Worm (Caenorhabditis elegans): ENCODE measurements around the gene srx-129.

srx-129 gene

ce11 chrV:13833951-13834350 lies at the start of gene srx-129:
TSS of gene srx-129 (plus strand) at chrV:13834251.
- TF ChIP-seq sox-2 (GFP tag; IDR thresholded peaks at IDR 0.05) (no peak), ttx-3 (tag; optimal IDR thresholded peaks at IDR 0.05) (no peak), ets-4 (tag; optimal IDR thresholded peaks at IDR 0.05) (no peak), ceh-31 (tag; optimal IDR thresholded peaks at IDR 0.05) (no peak), C38D4.7 (GFP tag; optimal IDR thresholded peaks at IDR 0.05) (no peak), F13H6.1 (tag; optimal IDR thresholded peaks at IDR 0.05) (no peak), nhr-11 (tag; optimal IDR thresholded peaks at IDR 0.05) (no peak)

- no peak for TF ChIP-seq ets-4 (tag; optimal IDR thresholded peaks at IDR 0.05)
Measured at ce11 chrV:13785767-13786166, 48.3 kb upstream of the srx-129 start.

DNA sequence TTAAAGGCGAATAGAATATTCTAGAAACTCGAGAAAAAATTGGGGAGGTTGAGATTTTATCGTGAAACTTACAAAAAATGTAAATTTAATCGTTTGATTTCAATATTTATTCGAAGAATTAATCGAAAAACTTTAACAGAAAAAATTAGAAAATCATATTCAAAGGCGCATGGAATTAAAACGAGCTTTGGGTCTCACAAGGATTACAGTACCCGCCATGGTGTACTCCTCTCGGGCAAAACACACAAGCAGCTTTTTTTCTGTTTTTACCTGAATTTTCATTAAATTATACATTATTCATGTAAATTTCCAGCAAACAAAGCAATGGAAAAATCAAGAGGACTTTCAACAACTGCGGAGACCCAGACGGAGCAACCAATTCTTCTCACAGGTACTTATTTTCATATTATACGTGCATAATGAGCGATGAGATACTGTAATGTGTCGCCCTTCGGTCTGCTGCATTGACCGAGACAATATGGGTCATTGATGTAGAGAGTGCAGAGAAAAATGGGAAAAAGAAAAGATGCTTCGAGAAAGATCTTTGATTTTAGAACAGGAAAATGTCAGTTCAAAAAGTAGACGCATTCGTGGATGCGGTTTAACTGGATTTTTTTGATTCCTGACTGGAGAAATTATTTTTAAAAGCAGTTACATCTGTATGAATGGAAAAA lies 46.7 kb upstream of the srx-129 start, which contains the start of the genes F53C11.4 and F53C11.5:
TSS of gene F53C11.4 (minus strand) at position 128 of the 674 bp plus-strand sequence.
TSS of gene F53C11.5 (plus strand) at position 325 of the 674 bp plus-strand sequence.
- no peak for TF ChIP-seq ceh-6 (GFP tag; optimal IDR thresholded peaks at IDR 0.05)
- no peak for TF ChIP-seq ceh-22 (tag; optimal IDR thresholded peaks at IDR 0.05)
- TF ChIP-seq sdc-2 (tag; optimal IDR thresholded peaks at IDR 0.05): no peak
- TF ChIP-seq dve-1 (tag; optimal IDR thresholded peaks at IDR 0.05): no peak
- no peak for TF ChIP-seq che-1 (tag; optimal IDR thresholded peaks at IDR 0.05)
- no peak for TF ChIP-seq ceh-2 (tag; optimal IDR thresholded peaks at IDR 0.05)
- TF ChIP-seq hlh-30 (tag; optimal IDR thresholded peaks at IDR 0.05; ENCODE audit: insufficient read depth): no peak
- no peak for TF ChIP-seq lim-6 (tag; optimal IDR thresholded peaks at IDR 0.05)
- no peak for TF ChIP-seq hlh-6 (tag; optimal IDR thresholded peaks at IDR 0.05)
- peak; percentile 14 for TF ChIP-seq tbx-2 (tag; optimal IDR thresholded peaks at IDR 0.05)
- no peak for TF ChIP-seq eyg-1 (tag; optimal IDR thresholded peaks at IDR 0.05)
- TF ChIP-seq ahr-1 (tag; optimal IDR thresholded peaks at IDR 0.05): no peak
- TF ChIP-seq nfya-1 (tag; optimal IDR thresholded peaks at IDR 0.05): peak; percentile 60
- peak; percentile 12 for TF ChIP-seq elt-2 (tag; optimal IDR thresholded peaks at IDR 0.05)
- no peak for TF ChIP-seq F13H6.1 (tag; optimal IDR thresholded peaks at IDR 0.05)
- TF ChIP-seq sox-2 (GFP tag; IDR thresholded peaks at IDR 0.05): no peak
- TF ChIP-seq ama-1 (optimal IDR thresholded peaks at IDR 0.05): no peak
- TF ChIP-seq ceh-19 (GFP tag; optimal IDR thresholded peaks at IDR 0.05): no peak
- TF ChIP-seq pqm-1 (tag; optimal IDR thresholded peaks at IDR 0.05): no peak
- no peak for TF ChIP-seq zip-5 (tag; optimal IDR thresholded peaks at IDR 0.05)
- TF ChIP-seq ceh-31 (tag; optimal IDR thresholded peaks at IDR 0.05): peak; percentile 14
- TF ChIP-seq ceh-34 (tag; optimal IDR thresholded peaks at IDR 0.05): no peak
- TF ChIP-seq unc-86 (tag; optimal IDR thresholded peaks at IDR 0.05): no peak
- TF ChIP-seq pros-1 (tag; optimal IDR thresholded peaks at IDR 0.05): no peak
- peak; percentile 14 for TF ChIP-seq ets-4 (tag; optimal IDR thresholded peaks at IDR 0.05)
- no peak for TF ChIP-seq unc-42 (tag; optimal IDR thresholded peaks at IDR 0.05)
- no peak for TF ChIP-seq npax-4 (tag; optimal IDR thresholded peaks at IDR 0.05)
- no peak for TF ChIP-seq pha-4 (tag; optimal IDR thresholded peaks at IDR 0.05)

DNA sequence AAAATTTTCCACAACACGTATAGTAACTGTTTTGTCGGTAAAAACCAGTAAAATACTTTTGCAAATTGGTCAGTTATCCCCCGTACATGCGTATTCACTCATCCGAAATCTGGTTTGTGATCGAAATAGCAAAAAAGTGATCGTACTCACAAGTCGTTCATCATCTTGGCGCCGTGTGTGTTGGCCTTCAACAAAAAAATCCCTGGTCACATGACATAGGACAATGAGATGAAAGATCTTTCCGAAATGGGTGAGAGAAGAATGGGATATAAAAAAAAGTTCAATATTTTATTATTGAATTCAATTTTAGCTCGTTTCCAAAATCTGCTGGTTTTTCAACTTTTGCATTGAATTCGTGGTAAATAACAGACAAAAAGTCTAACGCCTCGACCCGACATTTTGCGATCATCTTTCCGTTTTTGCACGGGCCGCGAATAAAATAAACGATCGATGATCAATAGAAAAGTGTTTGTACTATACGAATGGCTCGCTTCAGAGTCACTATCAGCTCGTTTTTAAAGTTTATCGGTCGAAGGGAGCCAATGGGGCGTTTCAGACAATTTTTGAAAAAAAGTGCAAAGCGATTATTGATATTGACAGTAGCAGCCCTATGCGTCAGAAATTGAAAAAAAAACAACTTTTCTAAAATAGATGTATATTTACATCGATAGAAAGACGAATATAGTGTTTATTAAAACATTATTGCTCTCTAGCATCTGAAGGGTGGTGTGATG lies 45.9 kb upstream of the srx-129 start:
- TF ChIP-seq elt-4 (tag; optimal IDR thresholded peaks at IDR 0.05): no peak
- TF ChIP-seq C08G9.2 (tag; optimal IDR thresholded peaks at IDR 0.05): no peak
- TF ChIP-seq unc-42 (tag; optimal IDR thresholded peaks at IDR 0.05): no peak
- no peak for TF ChIP-seq zip-5 (tag; optimal IDR thresholded peaks at IDR 0.05)
- no peak for TF ChIP-seq nhr-232 (tag; optimal IDR thresholded peaks at IDR 0.05)
- TF ChIP-seq pqm-1 (tag; optimal IDR thresholded peaks at IDR 0.05): no peak
- no peak for TF ChIP-seq K09A11.1 (tag; optimal IDR thresholded peaks at IDR 0.05; ENCODE audit: insufficient read depth)
- no peak for TF ChIP-seq Y22D7AL.16 (tag; optimal IDR thresholded peaks at IDR 0.05)
- no peak for TF ChIP-seq ztf-16 (tag; optimal IDR thresholded peaks at IDR 0.05)
- no peak for TF ChIP-seq lin-11 (tag; optimal IDR thresholded peaks at IDR 0.05)
- TF ChIP-seq pha-2 (tag; optimal IDR thresholded peaks at IDR 0.05): no peak
- TF ChIP-seq eyg-1 (tag; optimal IDR thresholded peaks at IDR 0.05): no peak
